Fruit fly (Drosophila melanogaster): ENCODE measurements around the gene CG32683.

The CG32683 gene

DNA sequence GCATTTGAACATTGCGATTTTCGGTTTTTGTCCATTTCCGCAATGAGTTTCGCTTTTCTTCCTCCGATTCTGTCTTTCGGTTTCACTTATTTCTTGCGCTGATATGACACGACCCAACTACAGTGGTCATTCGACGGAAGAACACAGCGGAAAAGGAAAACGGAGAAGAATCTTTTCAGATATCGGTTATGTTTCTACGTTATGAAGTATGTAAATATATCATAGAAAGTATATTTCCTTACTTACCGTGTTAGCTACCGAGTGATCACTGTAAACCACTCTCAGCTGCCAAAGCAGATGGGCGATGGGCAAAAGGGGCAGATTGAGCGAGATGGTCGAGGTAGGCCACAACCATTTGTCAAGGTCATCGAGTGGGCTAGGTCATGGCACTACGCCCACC lies 67.0 kb downstream of the CG32683 start (continued):
- no peak for TF ChIP-seq CG5245 (GFP tag; optimal IDR thresholded peaks at IDR 0.05)
- TF ChIP-seq chif (GFP tag; optimal IDR thresholded peaks at IDR 0.05), result peak; percentile 31 to 37
- peak; percentile 43 for TF ChIP-seq CG7786 (GFP tag; optimal IDR thresholded peaks at IDR 0.05)
- no peak for TF ChIP-seq ken (GFP tag; IDR thresholded peaks at IDR 0.05)
- TF ChIP-seq CG14441 (GFP tag; IDR thresholded peaks at IDR 0.05), result peak; percentile 56
- TF ChIP-seq Opbp (GFP tag; IDR thresholded peaks at IDR 0.05; ENCODE audit: partially characterized antibody), result no peak
- no peak for TF ChIP-seq CG14860 (GFP tag; IDR thresholded peaks at IDR 0.05; ENCODE audit: partially characterized antibody)
- TF ChIP-seq usp (GFP tag; optimal IDR thresholded peaks at IDR 0.05), result no peak
- no peak for TF ChIP-seq kah (GFP tag; optimal IDR thresholded peaks at IDR 0.05)
- TF ChIP-seq phol (tag; optimal IDR thresholded peaks at IDR 0.05), result peak; percentile 15
- no peak for TF ChIP-seq Doc3 (GFP tag; IDR thresholded peaks at IDR 0.05; ENCODE audit: partially characterized antibody)
- TF ChIP-seq danr (GFP tag; IDR thresholded peaks at IDR 0.05), result no peak
- no peak for TF ChIP-seq NFAT (GFP tag; IDR thresholded peaks at IDR 0.05)
- no peak for TF ChIP-seq Ssrp (tag; optimal IDR thresholded peaks at IDR 0.05)
- peak in 1 of 2 experiments; percentile 32 for TF ChIP-seq bsh (GFP tag; optimal IDR thresholded peaks at IDR 0.05)
- TF ChIP-seq Abd-B (GFP tag; optimal IDR thresholded peaks at IDR 0.05), result peak; percentile 19
- TF ChIP-seq Dip3 (GFP tag; optimal IDR thresholded peaks at IDR 0.05), result peak; percentile 56
- no peak for TF ChIP-seq p53 (GFP tag; optimal IDR thresholded peaks at IDR 0.05)
- TF ChIP-seq vvl (GFP tag; IDR thresholded peaks at IDR 0.05), result no peak; the same call in 1 of the 2 replicates
- TF ChIP-seq CG7357 (GFP tag; IDR thresholded peaks at IDR 0.05), result peak; percentile 55; the same call in 1 of the 3 replicates
- TF ChIP-seq kay (GFP tag; optimal IDR thresholded peaks at IDR 0.05), result no peak
- no peak for TF ChIP-seq CG4854 (GFP tag; optimal IDR thresholded peaks at IDR 0.05)
- TF ChIP-seq ab (GFP tag; optimal IDR thresholded peaks at IDR 0.05), result no peak
- TF ChIP-seq Mad (GFP tag; optimal IDR thresholded peaks at IDR 0.05), result no peak
- TF ChIP-seq ap (GFP tag; IDR thresholded peaks at IDR 0.05), result no peak
- no peak for TF ChIP-seq pum (GFP tag; optimal IDR thresholded peaks at IDR 0.05)
- TF ChIP-seq CG6254 (GFP tag; optimal IDR thresholded peaks at IDR 0.05), result no peak
- 0 out of 3 replicates have a peak, but pooled peaks have one; percentile 31 for TF ChIP-seq CG34422 (GFP tag; IDR thresholded peaks at IDR 0.05)
- TF ChIP-seq psq (GFP tag; optimal IDR thresholded peaks at IDR 0.05), result no peak
- peak; percentile 32 for TF ChIP-seq CG30403 (GFP tag; optimal IDR thresholded peaks at IDR 0.05)
- TF ChIP-seq CrebB (tag; optimal IDR thresholded peaks at IDR 0.05), result no peak
- peak; percentile 31 for TF ChIP-seq CG9727 (GFP tag; optimal IDR thresholded peaks at IDR 0.05)
- no peak for TF ChIP-seq CG17186 (GFP tag; optimal IDR thresholded peaks at IDR 0.05)
- no peak for TF ChIP-seq CG30431 (GFP tag; optimal IDR thresholded peaks at IDR 0.05)
- TF ChIP-seq Hmr (GFP tag; optimal IDR thresholded peaks at IDR 0.05), result peak; percentile 32
- TF ChIP-seq stc (GFP tag; IDR thresholded peaks at IDR 0.05), result no peak
- peak; percentile 30 for TF ChIP-seq CG12155 (GFP tag; optimal IDR thresholded peaks at IDR 0.05)
- TF ChIP-seq CG10543 (GFP tag; optimal IDR thresholded peaks at IDR 0.05), result no peak
- TF ChIP-seq CG10462 (GFP tag; optimal IDR thresholded peaks at IDR 0.05), result no peak
- peak; percentile 19 for TF ChIP-seq Blimp-1 (GFP tag; optimal IDR thresholded peaks at IDR 0.05)
- no peak for TF ChIP-seq prd (optimal IDR thresholded peaks at IDR 0.05)
- peak; percentile 62; the same call in 1 of the 3 replicates for TF ChIP-seq prd (GFP tag; IDR thresholded peaks at IDR 0.05)
- TF ChIP-seq CG6272 (GFP tag; IDR thresholded peaks at IDR 0.05), result peak; percentile 28; the same call in 1 of the 2 replicates
- no peak for TF ChIP-seq oc (tag; optimal IDR thresholded peaks at IDR 0.05)
- no peak for TF ChIP-seq wek (GFP tag; optimal IDR thresholded peaks at IDR 0.05)
- no peak for TF ChIP-seq cas (GFP tag; IDR thresholded peaks at IDR 0.05)
- TF ChIP-seq fru (optimal IDR thresholded peaks at IDR 0.05), result no peak
- TF ChIP-seq C15 (GFP tag; IDR thresholded peaks at IDR 0.05), result 0 out of 3 replicates have a peak, but pooled peaks have one; percentile 41
- TF ChIP-seq NK7.1 (GFP tag; optimal IDR thresholded peaks at IDR 0.05), result no peak
- TF ChIP-seq gce (GFP tag; IDR thresholded peaks at IDR 0.05), result no peak
- no peak for TF ChIP-seq slp2 (GFP tag; optimal IDR thresholded peaks at IDR 0.05)
- no peak for TF ChIP-seq zen2 (GFP tag; IDR thresholded peaks at IDR 0.05; ENCODE audit: partially characterized antibody)

All from whole organism, embryonic.